Fruit fly (Drosophila melanogaster): ENCODE data around the gene CG18754.
A peak's percentile ranks its signal among the peaks of the same experiment; 100 is the strongest.

Gene CG18754

DNA sequence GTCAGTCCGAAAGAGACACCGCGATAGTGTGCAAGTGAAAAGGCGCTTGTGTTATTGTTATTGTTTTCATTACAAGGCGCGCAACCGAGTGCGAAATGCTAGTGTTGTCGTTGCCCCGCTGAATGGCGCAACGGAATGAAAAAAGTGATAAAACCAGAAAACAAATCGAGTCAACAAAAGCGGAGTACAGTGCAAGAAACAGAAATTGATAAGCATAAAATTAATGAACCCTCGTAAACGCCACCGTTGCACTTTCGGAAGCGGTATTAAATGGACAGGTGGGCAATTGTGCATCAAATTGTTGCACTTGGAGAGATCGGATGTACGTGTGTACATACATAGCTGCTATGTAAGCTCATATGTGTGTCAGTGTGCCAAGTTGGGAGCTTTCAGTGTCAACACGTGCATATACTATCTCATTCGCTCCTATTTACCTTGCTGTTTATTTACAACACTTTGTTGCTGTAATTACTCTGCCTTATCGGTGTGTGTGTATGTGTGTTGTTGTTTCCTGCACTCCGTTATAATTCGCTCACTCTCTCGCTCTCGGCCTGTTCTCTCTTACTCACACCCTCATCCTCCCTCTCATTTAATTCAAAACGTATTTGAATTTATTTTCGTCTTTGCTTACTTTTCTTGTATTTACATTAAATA, 39.7 kb downstream of the CG18754 start:
- peak; percentile 40; the same call in 1 of the 2 replicates for TF ChIP-seq CG14014 (GFP tag; IDR thresholded peaks at IDR 0.05)
- peak; percentile 23 for TF ChIP-seq CG9797 (GFP tag; optimal IDR thresholded peaks at IDR 0.05)
- TF ChIP-seq CG1647 (GFP tag; optimal IDR thresholded peaks at IDR 0.05) = no peak
- no peak for TF ChIP-seq Scr (GFP tag; IDR thresholded peaks at IDR 0.05; ENCODE audit: partially characterized antibody)
- TF ChIP-seq ara (GFP tag; IDR thresholded peaks at IDR 0.05) = peak; percentile 77
- TF ChIP-seq otp (GFP tag; IDR thresholded peaks at IDR 0.05) = peak; percentile 75; the same call in 2 of the 3 replicates
- TF ChIP-seq Med (GFP tag) = peak; percentile 97
- no peak for TF ChIP-seq bbx (GFP tag; IDR thresholded peaks at IDR 0.05; ENCODE audit: partially characterized antibody)
- no peak for TF ChIP-seq D (optimal IDR thresholded peaks at IDR 0.05)
- peak; percentile 31 for TF ChIP-seq D (GFP tag; optimal IDR thresholded peaks at IDR 0.05)
- no peak for TF ChIP-seq HLH4C (GFP tag; IDR thresholded peaks at IDR 0.05; ENCODE audit: partially characterized antibody)
- peak; percentile 37 for TF ChIP-seq CG4854 (GFP tag; optimal IDR thresholded peaks at IDR 0.05)
- no peak for TF ChIP-seq ftz-f1 (GFP tag; optimal IDR thresholded peaks at IDR 0.05)
- peak in 1 of 2 experiments; percentile 32 for TF ChIP-seq insv (GFP tag; optimal IDR thresholded peaks at IDR 0.05)
- no peak for TF ChIP-seq sd (tag; optimal IDR thresholded peaks at IDR 0.05)
- peak; percentile 59 for TF ChIP-seq CG4707 (GFP tag; optimal IDR thresholded peaks at IDR 0.05)
- TF ChIP-seq CHES-1-like (GFP tag; optimal IDR thresholded peaks at IDR 0.05) = peak; percentile 6
- TF ChIP-seq dati (GFP tag; IDR thresholded peaks at IDR 0.05) = 0 out of 2 replicates have a peak, but pooled peaks have one; percentile 19
- peak; percentile 31 for TF ChIP-seq kah (GFP tag; optimal IDR thresholded peaks at IDR 0.05)
- peak; percentile 26 for TF ChIP-seq gcm (GFP tag; optimal IDR thresholded peaks at IDR 0.05)
- TF ChIP-seq CG10267 (tag; optimal IDR thresholded peaks at IDR 0.05) = peak; percentile 11
- TF ChIP-seq CG34422 (GFP tag; IDR thresholded peaks at IDR 0.05) = 0 out of 3 replicates have a peak, but pooled peaks have one; percentile 49
- no peak for TF ChIP-seq D19B (GFP tag; optimal IDR thresholded peaks at IDR 0.05)
- no peak for TF ChIP-seq YL-1 (GFP tag; optimal IDR thresholded peaks at IDR 0.05)
- TF ChIP-seq CG6683 (GFP tag; optimal IDR thresholded peaks at IDR 0.05) = peak; percentile 78
- TF ChIP-seq CG9727 (GFP tag; optimal IDR thresholded peaks at IDR 0.05) = peak; percentile 43
- peak in 1 of 2 experiments; percentile 44 for TF ChIP-seq bsh (GFP tag; optimal IDR thresholded peaks at IDR 0.05)
- peak; percentile 42 for TF ChIP-seq CG1603 (tag; optimal IDR thresholded peaks at IDR 0.05)
- TF ChIP-seq Drgx (GFP tag; IDR thresholded peaks at IDR 0.05) = peak; percentile 56; the same call in 1 of the 2 replicates
- TF ChIP-seq corto (GFP tag; optimal IDR thresholded peaks at IDR 0.05) = no peak
- peak; percentile 3; the same call in 1 of the 2 replicates for TF ChIP-seq rib (GFP tag; IDR thresholded peaks at IDR 0.05)
- peak; percentile 16; the same call in 1 of the 2 replicates for TF ChIP-seq CG10959 (GFP tag; IDR thresholded peaks at IDR 0.05)
- TF ChIP-seq pan (optimal IDR thresholded peaks at IDR 0.05) = no peak
- peak in 1 of 2 experiments; percentile 79 for TF ChIP-seq pan (GFP tag; optimal IDR thresholded peaks at IDR 0.05 in 1 of 2, IDR thresholded peaks at IDR 0.05 in 1 of 2)
- peak; percentile 50; the same call in 2 of the 3 replicates for TF ChIP-seq tgo (GFP tag; IDR thresholded peaks at IDR 0.05)
- TF ChIP-seq Aef1 (GFP tag; IDR thresholded peaks at IDR 0.05) = no peak
- no peak for TF ChIP-seq CG16863 (GFP tag; optimal IDR thresholded peaks at IDR 0.05)
- peak; percentile 26 for TF ChIP-seq bigmax (GFP tag; optimal IDR thresholded peaks at IDR 0.05)
- peak; percentile 69 for TF ChIP-seq CG4360 (GFP tag; IDR thresholded peaks at IDR 0.05)
- TF ChIP-seq CG6175 (GFP tag; IDR thresholded peaks at IDR 0.05) = no peak
- TF ChIP-seq Ssrp (tag; optimal IDR thresholded peaks at IDR 0.05) = no peak
- no peak for TF ChIP-seq CG30403 (GFP tag; optimal IDR thresholded peaks at IDR 0.05)
- peak; percentile 15 for TF ChIP-seq HmgZ (tag; optimal IDR thresholded peaks at IDR 0.05)
- TF ChIP-seq bcd (GFP tag; optimal IDR thresholded peaks at IDR 0.05) = peak; percentile 61
- no peak for TF ChIP-seq tio (GFP tag; optimal IDR thresholded peaks at IDR 0.05)
- peak; percentile 82; the same call in 1 of the 2 replicates for TF ChIP-seq HLH3B (GFP tag; IDR thresholded peaks at IDR 0.05)
- peak; percentile 79; the same call in 2 of the 3 replicates for TF ChIP-seq CG3726 (GFP tag; IDR thresholded peaks at IDR 0.05)
- no peak for TF ChIP-seq Nf-YB (GFP tag; optimal IDR thresholded peaks at IDR 0.05)
- TF ChIP-seq crol (GFP tag; IDR thresholded peaks at IDR 0.05) = 0 out of 2 replicates have a peak, but pooled peaks have one; percentile 3
